Worm (Caenorhabditis elegans): ENCODE results near the gene F13H10.6.

Gene F13H10.6

ce11 chrIV:11008996-11009395 lies at the start of gene F13H10.6:
TSS of gene F13H10.6 (plus strand) at chrIV:11009296.
- TF ChIP-seq tbx-11 (GFP tag; IDR thresholded peaks at IDR 0.05) (no peak), B0310.2 (tag; optimal IDR thresholded peaks at IDR 0.05) (no peak), F13C5.2 (tag; optimal IDR thresholded peaks at IDR 0.05) (no peak), tbx-37 (GFP tag; conservative IDR thresholded peaks at IDR 0.05) (no peak), hmg-4 (GFP tag; optimal IDR thresholded peaks at IDR 0.05) (no peak), tra-4 (tag; optimal IDR thresholded peaks at IDR 0.05) (no peak), ceh-13 (GFP tag; optimal IDR thresholded peaks at IDR 0.05) (no peak), ama-1 (optimal IDR thresholded peaks at IDR 0.05) (no peak)

- TF ChIP-seq sea-1 (GFP tag; conservative IDR thresholded peaks at IDR 0.05) (no peak), tra-4 (tag; optimal IDR thresholded peaks at IDR 0.05) (no peak), scrt-1 (GFP tag; IDR thresholded peaks at IDR 0.05) (no peak), tbx-11 (GFP tag; IDR thresholded peaks at IDR 0.05) (no peak)
Observed at ce11 chrIV:10964688-10965087, 44.4 kb upstream of the F13H10.6 start.

ce11 chrIV:10966359-10966758 lies 42.7 kb upstream of the F13H10.6 start, which contains the start of the genes aqp-3 and Y69E1A.8:
TSS of gene aqp-3 (minus strand) at chrIV:10966459.
TSS of gene Y69E1A.8 (plus strand) at chrIV:10966604.
- TF ChIP-seq B0310.2 (tag; optimal IDR thresholded peaks at IDR 0.05) (no peak), scrt-1 (GFP tag; IDR thresholded peaks at IDR 0.05) (no peak), hmg-4 (GFP tag; optimal IDR thresholded peaks at IDR 0.05) (no peak), ets-7 (tag; optimal IDR thresholded peaks at IDR 0.05) (no peak), hmbx-1 (tag; optimal IDR thresholded peaks at IDR 0.05) (no peak), tra-4 (tag; optimal IDR thresholded peaks at IDR 0.05) (no peak), ceh-36 (tag; optimal IDR thresholded peaks at IDR 0.05) (no peak), tbx-11 (GFP tag; IDR thresholded peaks at IDR 0.05) (no peak), pes-1 (GFP tag; IDR thresholded peaks at IDR 0.05) (no peak), ama-1 (optimal IDR thresholded peaks at IDR 0.05) (no peak), flt-1 (GFP tag; IDR thresholded peaks at IDR 0.05) (no peak)

- TF ChIP-seq ceh-36 (tag; optimal IDR thresholded peaks at IDR 0.05) (no peak), tra-4 (tag; optimal IDR thresholded peaks at IDR 0.05) (no peak), B0310.2 (tag; optimal IDR thresholded peaks at IDR 0.05) (no peak), hmbx-1 (tag; optimal IDR thresholded peaks at IDR 0.05) (no peak), ceh-13 (GFP tag; optimal IDR thresholded peaks at IDR 0.05) (no peak), aly-1 (tag; optimal IDR thresholded peaks at IDR 0.05) (no peak), flt-1 (GFP tag; IDR thresholded peaks at IDR 0.05) (no peak)
Observed at ce11 chrIV:10970333-10970732, 38.8 kb upstream of the F13H10.6 start.

ce11 chrIV:10970767-10971166 lies 38.3 kb upstream of the F13H10.6 start:
- TF ChIP-seq aly-1 (tag; optimal IDR thresholded peaks at IDR 0.05) (no peak), ets-7 (tag; optimal IDR thresholded peaks at IDR 0.05) (no peak), hmbx-1 (tag; optimal IDR thresholded peaks at IDR 0.05) (no peak), tbx-37 (GFP tag; conservative IDR thresholded peaks at IDR 0.05) (no peak), F13C5.2 (tag; optimal IDR thresholded peaks at IDR 0.05) (no peak), ceh-36 (tag; optimal IDR thresholded peaks at IDR 0.05) (no peak), hmg-4 (GFP tag; optimal IDR thresholded peaks at IDR 0.05) (no peak), B0310.2 (tag; optimal IDR thresholded peaks at IDR 0.05) (no peak), ama-1 (optimal IDR thresholded peaks at IDR 0.05) (no peak), scrt-1 (GFP tag; IDR thresholded peaks at IDR 0.05) (no peak), pes-1 (GFP tag; IDR thresholded peaks at IDR 0.05) (no peak), sea-1 (GFP tag; conservative IDR thresholded peaks at IDR 0.05) (no peak), tbx-11 (GFP tag; IDR thresholded peaks at IDR 0.05) (no peak), flt-1 (GFP tag; IDR thresholded peaks at IDR 0.05) (no peak), hnd-1 (tag; optimal IDR thresholded peaks at IDR 0.05) (no peak), ceh-13 (GFP tag; optimal IDR thresholded peaks at IDR 0.05) (no peak), tra-4 (tag; optimal IDR thresholded peaks at IDR 0.05) (no peak)

- no peak for TF ChIP-seq hmg-4 (GFP tag; optimal IDR thresholded peaks at IDR 0.05)
- TF ChIP-seq ets-7 (tag; optimal IDR thresholded peaks at IDR 0.05) = no peak
Observed at ce11 chrIV:10971636-10972199, 37.4 kb upstream of the F13H10.6 start.

- no peak for TF ChIP-seq tbx-37 (GFP tag; conservative IDR thresholded peaks at IDR 0.05)
Observed at ce11 chrIV:10975968-10976367, 33.1 kb upstream of the F13H10.6 start.

- TF ChIP-seq flt-1 (GFP tag; IDR thresholded peaks at IDR 0.05) = no peak
- TF ChIP-seq ets-7 (tag; optimal IDR thresholded peaks at IDR 0.05) = no peak
- TF ChIP-seq ama-1 (optimal IDR thresholded peaks at IDR 0.05) = no peak
- no peak for TF ChIP-seq tbx-11 (GFP tag; IDR thresholded peaks at IDR 0.05)
- no peak for TF ChIP-seq hmbx-1 (tag; optimal IDR thresholded peaks at IDR 0.05)
- TF ChIP-seq ceh-36 (tag; optimal IDR thresholded peaks at IDR 0.05) = no peak
- no peak for TF ChIP-seq B0310.2 (tag; optimal IDR thresholded peaks at IDR 0.05)
- no peak for TF ChIP-seq scrt-1 (GFP tag; IDR thresholded peaks at IDR 0.05)
- no peak for TF ChIP-seq F13C5.2 (tag; optimal IDR thresholded peaks at IDR 0.05)
- no peak for TF ChIP-seq hnd-1 (tag; optimal IDR thresholded peaks at IDR 0.05)
- no peak for TF ChIP-seq pes-1 (GFP tag; IDR thresholded peaks at IDR 0.05)
- no peak for TF ChIP-seq hmg-4 (GFP tag; optimal IDR thresholded peaks at IDR 0.05)
- no peak for TF ChIP-seq ceh-13 (GFP tag; optimal IDR thresholded peaks at IDR 0.05)
- no peak for TF ChIP-seq aly-1 (tag; optimal IDR thresholded peaks at IDR 0.05)
- TF ChIP-seq sea-1 (GFP tag; conservative IDR thresholded peaks at IDR 0.05) = no peak
Observed at ce11 chrIV:10978641-10979040, 30.5 kb upstream of the F13H10.6 start.

- TF ChIP-seq tra-4 (tag; optimal IDR thresholded peaks at IDR 0.05) (no peak), tbx-11 (GFP tag; IDR thresholded peaks at IDR 0.05) (no peak), ceh-36 (tag; optimal IDR thresholded peaks at IDR 0.05) (no peak), ceh-13 (GFP tag; optimal IDR thresholded peaks at IDR 0.05) (no peak), scrt-1 (GFP tag; IDR thresholded peaks at IDR 0.05) (no peak), hnd-1 (tag; optimal IDR thresholded peaks at IDR 0.05) (no peak), sea-1 (GFP tag; conservative IDR thresholded peaks at IDR 0.05) (no peak), hmbx-1 (tag; optimal IDR thresholded peaks at IDR 0.05) (no peak), tbx-37 (GFP tag; conservative IDR thresholded peaks at IDR 0.05) (no peak), B0310.2 (tag; optimal IDR thresholded peaks at IDR 0.05) (no peak), ets-7 (tag; optimal IDR thresholded peaks at IDR 0.05) (no peak), ama-1 (optimal IDR thresholded peaks at IDR 0.05) (no peak), flt-1 (GFP tag; IDR thresholded peaks at IDR 0.05) (no peak), hmg-4 (GFP tag; optimal IDR thresholded peaks at IDR 0.05) (no peak), pes-1 (GFP tag; IDR thresholded peaks at IDR 0.05) (no peak), F13C5.2 (tag; optimal IDR thresholded peaks at IDR 0.05) (no peak), aly-1 (tag; optimal IDR thresholded peaks at IDR 0.05) (no peak)
Observed at ce11 chrIV:10979689-10980088, 29.4 kb upstream of the F13H10.6 start.
